Fruit fly (Drosophila melanogaster) whole organism, wandering third instar larva: ENCODE data around the gene sisA.

Experiments
- CG32264 ChIP-seq: fragments of 200-800 bp; sonication (Bioruptor generic); optimal IDR thresholded peaks from 2 replicates; lab custom pipeline; 2016; ENCODE audit warnings: missing biosample characterization, missing genetic modification characterization
- CG9705 ChIP-seq: fragments of 200-800 bp; sonication (Bioruptor generic); optimal IDR thresholded peaks from 2 replicates; lab custom pipeline; 2018; ENCODE audit warnings: missing biosample characterization, mild to moderate bottlenecking, missing genetic modification characterization
- CrebA ChIP-seq: fragments of 200-800 bp; sonication (Bioruptor generic); optimal IDR thresholded peaks from 2 replicates; lab custom pipeline; 2016; ENCODE audit warnings: missing biosample characterization, mild to moderate bottlenecking, missing genetic modification characterization, borderline replicate concordance
- Dif ChIP-seq: fragments of 200-275, 200-300 bp; sonication (Bioruptor generic); optimal IDR thresholded peaks from 2 replicates; lab custom pipeline; 2018; ENCODE audit warnings: missing biosample characterization, missing genetic modification characterization; ENCODE audit not compliant: partially characterized antibody
- GATAd ChIP-seq: sonication (Bioruptor generic); optimal IDR thresholded peaks from 2 replicates; lab custom pipeline; 2016; ENCODE audit warnings: missing biosample characterization, missing genetic modification characterization
- HLH106 ChIP-seq: fragments of 200-800 bp; optimal IDR thresholded peaks from 3 replicates; lab custom pipeline; 2019; ENCODE audit warnings: missing biosample characterization, mild to moderate bottlenecking, missing genetic modification characterization, moderate library complexity
- Hr78 ChIP-seq: fragments of >200 bp; optimal IDR thresholded peaks from 2 replicates; lab custom pipeline; 2017; ENCODE audit warnings: missing biosample characterization, missing genetic modification characterization
- Hr83 ChIP-seq: fragments of 200-300 bp; sonication (Bioruptor generic); optimal IDR thresholded peaks from 2 replicates; lab custom pipeline; 2016; ENCODE audit warnings: missing biosample characterization, mild to moderate bottlenecking, missing genetic modification characterization, moderate library complexity; ENCODE audit not compliant: poor library complexity, severe bottlenecking
- Jra ChIP-seq: sonication (Bioruptor generic); optimal IDR thresholded peaks from 2 replicates; lab custom pipeline; 2016; ENCODE audit warnings: missing biosample characterization, missing genetic modification characterization
- Mio ChIP-seq: sonication (Bioruptor generic); optimal IDR thresholded peaks from 2 replicates; lab custom pipeline; 2016; ENCODE audit warnings: missing biosample characterization, missing genetic modification characterization
- Myc ChIP-seq: fragments of >200 bp; optimal IDR thresholded peaks from 2 replicates; lab custom pipeline; 2017
- N ChIP-seq: fragments of >200 bp; optimal IDR thresholded peaks from 2 replicates; lab custom pipeline; 2018; ENCODE audit warnings: missing biosample characterization, missing external identifiers, missing genetic modification characterization
- OdsH ChIP-seq: fragments of 200-800 bp; sonication (Bioruptor generic); optimal IDR thresholded peaks from 2 replicates; lab custom pipeline; 2016; ENCODE audit warnings: missing biosample characterization, mild to moderate bottlenecking, missing genetic modification characterization
- Rel ChIP-seq, 2 experiments: fragments of 200-800 bp; sonication (Bioruptor generic) in 1 of 2; optimal IDR thresholded peaks; 2 replicates in 1 of 2; 3 replicates in 1 of 2; lab custom pipeline; 2016 to 2019; ENCODE audit warnings: mild to moderate bottlenecking in 2 of 2, missing biosample characterization in 2 of 2, missing genetic modification characterization in 2 of 2, moderate library complexity in 1 of 2
- Sp1 ChIP-seq: fragments of 200-800 bp; sonication (Bioruptor generic); optimal IDR thresholded peaks from 3 replicates; lab custom pipeline; 2019; ENCODE audit warnings: missing biosample characterization, mild to moderate bottlenecking, missing genetic modification characterization, moderate library complexity
- Vsx2 ChIP-seq: fragments of 200-300, 225-300 bp; sonication (Bioruptor generic); optimal IDR thresholded peaks from 2 replicates; lab custom pipeline; 2018; ENCODE audit warnings: missing biosample characterization, missing genetic modification characterization; ENCODE audit not compliant: partially characterized antibody
- dsf ChIP-seq: sonication (Bioruptor generic); optimal IDR thresholded peaks from 2 replicates; lab custom pipeline; 2016; ENCODE audit warnings: missing biosample characterization, missing genetic modification characterization, borderline replicate concordance
- foxo ChIP-seq, 2 experiments: fragments of 200-800 bp; sonication (Bioruptor generic); optimal IDR thresholded peaks; 2 replicates in 1 of 2; 3 replicates in 1 of 2; lab custom pipeline; 2016 to 2017; ENCODE audit warnings: missing biosample characterization in 2 of 2, missing genetic modification characterization in 2 of 2
- fru ChIP-seq: fragments of 200-800 bp; sonication (Bioruptor generic); optimal IDR thresholded peaks from 3 replicates; lab custom pipeline; 2016; ENCODE audit warnings: missing biosample characterization, mild to moderate bottlenecking, missing genetic modification characterization
- h ChIP-seq: fragments of 200-800 bp; sonication (Bioruptor generic); optimal IDR thresholded peaks from 3 replicates; lab custom pipeline; 2016; ENCODE audit warnings: missing biosample characterization, mild to moderate bottlenecking, missing genetic modification characterization
- lola ChIP-seq: fragments of >200 bp; optimal IDR thresholded peaks from 2 replicates; lab custom pipeline; 2017; ENCODE audit warnings: missing biosample characterization, missing genetic modification characterization
- psq ChIP-seq: fragments of 200-800 bp; sonication (Bioruptor generic); optimal IDR thresholded peaks from 3 replicates; lab custom pipeline; 2017; ENCODE audit warnings: missing biosample characterization, mild to moderate bottlenecking, missing genetic modification characterization, moderate library complexity
- rgr ChIP-seq: fragments of 200-800 bp; sonication (Bioruptor generic); optimal IDR thresholded peaks from 3 replicates; lab custom pipeline; 2016; ENCODE audit warnings: missing biosample characterization, mild to moderate bottlenecking, missing genetic modification characterization
- sage ChIP-seq: fragments of 200-800 bp; sonication (Bioruptor generic); optimal IDR thresholded peaks from 2 replicates; lab custom pipeline; 2016; ENCODE audit warnings: missing biosample characterization, mild to moderate bottlenecking, missing genetic modification characterization
- sv ChIP-seq: fragments of 200-800 bp; sonication (Bioruptor generic); optimal IDR thresholded peaks from 3 replicates; lab custom pipeline; 2016; ENCODE audit warnings: missing biosample characterization, missing genetic modification characterization
- usp ChIP-seq: fragments of >200 bp; optimal IDR thresholded peaks from 2 replicates; lab custom pipeline; 2017; ENCODE audit warnings: missing biosample characterization, missing genetic modification characterization
- woc ChIP-seq: sonication (Bioruptor generic); optimal IDR thresholded peaks from 2 replicates; lab custom pipeline; 2016; ENCODE audit warnings: missing biosample characterization, mild to moderate bottlenecking, missing genetic modification characterization

The sisA gene

DNA sequence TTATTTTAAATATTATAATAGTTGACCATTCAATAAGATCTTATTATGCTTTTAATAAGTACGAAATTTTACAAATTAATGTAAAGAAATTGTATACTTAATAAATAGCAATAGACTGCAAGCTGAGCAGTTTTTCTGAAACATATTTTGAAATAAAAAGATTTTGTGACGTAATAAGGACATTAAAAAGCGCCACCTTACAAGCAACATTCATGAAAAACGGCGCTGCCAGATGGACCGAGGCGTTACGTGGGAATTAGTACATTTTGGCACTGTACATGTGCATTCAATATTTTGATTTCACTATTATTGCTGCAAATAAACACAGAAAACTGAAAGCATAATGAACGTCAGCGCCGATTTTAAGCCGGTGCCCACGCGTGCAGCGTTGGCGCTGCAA, 26.7 kb upstream of the sisA start, which contains the start of gene CG1738:
CG1738 (plus strand) TSS at position 221 of the 400 bp plus-strand sequence.
- no peak for TF ChIP-seq GATAd (GFP tag; lab: Kevin White, UChicago)
- peak; percentile 31 for TF ChIP-seq Sp1 (GFP tag; lab: Kevin White, UChicago)
- peak; percentile 8 for TF ChIP-seq rgr (GFP tag; lab: Kevin White, UChicago)
- TF ChIP-seq lola (GFP tag; lab: Kevin White, UChicago) = no peak
- peak in 1 of 2 experiments; percentile 9 for TF ChIP-seq foxo (GFP tag; optimal IDR thresholded peaks at IDR 0.05; lab: Kevin White, UChicago)
- TF ChIP-seq woc (GFP tag; lab: Kevin White, UChicago) = peak; percentile 63
- TF ChIP-seq fru (GFP tag; lab: Kevin White, UChicago) = no peak
- TF ChIP-seq usp (GFP tag; lab: Kevin White, UChicago) = no peak
- no peak for TF ChIP-seq OdsH (GFP tag; lab: Kevin White, UChicago)
- peak; percentile 37 for TF ChIP-seq HLH106 (tag; lab: Kevin White, UChicago)

- peak; percentile 2 for TF ChIP-seq psq (GFP tag; lab: Kevin White, UChicago)
- TF ChIP-seq Rel (GFP tag; optimal IDR thresholded peaks at IDR 0.05; lab: Kevin White, UChicago) = no peak
- no peak for TF ChIP-seq Rel (tag; optimal IDR thresholded peaks at IDR 0.05; lab: Kevin White, UChicago)
- TF ChIP-seq, all 38 proteins: peak for 1
Measured at dm6 chrX:11347809-11348208, 25.7 kb upstream of the sisA start, which contains the start of the genes GCS1 and CG11756. Gene GCS1, minus strand, starts transcription at chrX:11348001. Gene CG11756, plus strand, starts transcription at chrX:11348120.

DNA sequence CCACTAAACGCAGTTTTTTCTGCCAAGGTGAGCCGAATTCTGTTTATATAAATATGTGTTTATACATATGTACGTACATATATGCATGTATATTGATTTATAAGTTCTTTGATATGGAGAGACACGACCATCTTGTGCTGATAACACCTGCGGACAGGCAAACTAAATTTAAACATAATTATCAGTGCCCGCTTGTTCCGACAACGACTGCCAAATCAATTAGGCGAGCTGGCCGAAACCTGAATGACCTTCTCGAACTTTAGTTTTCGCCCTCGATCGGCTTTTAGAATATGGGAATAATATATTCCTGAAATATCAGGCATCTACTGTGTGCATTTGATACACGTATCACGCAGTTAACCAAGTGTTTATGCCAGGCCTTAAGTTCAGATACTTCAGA, 20.6 kb upstream of the sisA start:
- TF ChIP-seq rgr (GFP tag; lab: Kevin White, UChicago) (no peak), Hr78 (GFP tag; lab: Kevin White, UChicago) (no peak), N (no peak), OdsH (GFP tag; lab: Kevin White, UChicago) (no peak), Rel (GFP tag; optimal IDR thresholded peaks at IDR 0.05; lab: Kevin White, UChicago) (no peak), Rel (tag; optimal IDR thresholded peaks at IDR 0.05; lab: Kevin White, UChicago) (no peak), Jra (GFP tag; lab: Kevin White, UChicago) (no peak), Dif (GFP tag; lab: Kevin White, UChicago) (no peak), Mio (no peak), Myc (no peak), CG9705 (GFP tag; lab: Kevin White, UChicago) (no peak), woc (GFP tag; lab: Kevin White, UChicago) (no peak), sage (GFP tag; lab: Kevin White, UChicago) (no peak), CG32264 (GFP tag; lab: Kevin White, UChicago) (no peak)

dm6 chrX:11342168-11342567, 20.0 kb upstream of the sisA start:
- peak; percentile 3 for TF ChIP-seq HLH106 (tag; lab: Kevin White, UChicago)
- peak in 1 of 2 experiments; percentile 26 for TF ChIP-seq foxo (GFP tag; optimal IDR thresholded peaks at IDR 0.05; lab: Kevin White, UChicago)
- no peak for TF ChIP-seq Vsx2

- TF ChIP-seq dsf (GFP tag; lab: Kevin White, UChicago) = no peak
- peak; percentile 13 for TF ChIP-seq woc (GFP tag; lab: Kevin White, UChicago)
- TF ChIP-seq CG32264 (GFP tag; lab: Kevin White, UChicago) = no peak
- TF ChIP-seq sv (GFP tag; lab: Kevin White, UChicago) = no peak
- no peak for TF ChIP-seq GATAd (GFP tag; lab: Kevin White, UChicago)
- TF ChIP-seq HLH106 (tag; lab: Kevin White, UChicago) = no peak
- TF ChIP-seq fru (GFP tag; lab: Kevin White, UChicago) = peak; percentile 1
- no peak for TF ChIP-seq Hr78 (GFP tag; lab: Kevin White, UChicago)
- TF ChIP-seq sage (GFP tag; lab: Kevin White, UChicago) = no peak
- no peak for TF ChIP-seq Hr83
- TF ChIP-seq foxo (GFP tag; optimal IDR thresholded peaks at IDR 0.05; lab: Kevin White, UChicago) = peak in 1 of 2 experiments; percentile 27
Measured at dm6 chrX:11340719-11341322, 18.7 kb upstream of the sisA start.

DNA sequence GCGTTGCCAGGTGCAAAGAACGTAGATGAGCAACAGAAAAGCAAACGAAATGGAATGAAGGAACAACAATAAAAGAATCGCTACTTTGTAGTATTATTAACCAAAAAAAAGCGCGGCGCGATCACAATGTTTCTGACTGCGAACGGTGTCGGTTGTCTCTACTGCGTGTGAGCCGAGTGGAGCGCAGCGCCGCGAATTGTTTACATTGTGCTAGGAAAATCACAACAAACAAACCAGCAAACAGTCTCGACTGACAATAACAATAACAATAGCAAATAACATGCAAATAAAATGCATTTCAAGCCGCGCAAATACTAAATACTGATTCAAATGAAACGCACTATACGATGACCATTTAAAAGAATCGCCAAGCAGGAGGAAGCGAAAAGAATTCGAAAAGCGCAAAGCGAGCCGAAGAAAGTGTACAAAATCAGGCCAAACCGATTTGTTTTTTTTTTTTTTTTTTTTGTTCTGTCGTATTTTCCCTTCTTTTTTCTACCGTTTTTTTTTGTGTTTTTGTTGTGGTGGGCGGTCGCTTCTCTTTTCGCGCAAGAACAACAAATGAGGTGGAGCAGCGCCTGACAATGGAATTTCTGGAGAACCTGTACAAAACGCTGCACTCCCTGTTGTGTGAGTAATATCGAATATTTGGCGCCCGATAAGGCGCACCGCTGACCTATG, 17.9 kb upstream of the sisA start, which contains the start of the genes CG34348 and Kap3:
CG34348 (plus strand) TSS at position 6 of the 681 bp plus-strand sequence.
Kap3 (minus strand) TSS at position 217 of the 681 bp plus-strand sequence.
- TF ChIP-seq woc (GFP tag; lab: Kevin White, UChicago) (peak; percentile 29), h (GFP tag; lab: Kevin White, UChicago) (peak; percentile 15), Dif (GFP tag; lab: Kevin White, UChicago) (peak; percentile 9), CrebA (GFP tag; lab: Kevin White, UChicago) (no peak), psq (GFP tag; lab: Kevin White, UChicago) (peak; percentile 75)
